Worm (Caenorhabditis elegans) whole organism, L2 larva: ENCODE data around the gene C26G2.2.

ENCODE experiments used
- C34F6.9 ChIP-seq: fragments of 150-350 bp; optimal IDR thresholded peaks from 2 replicates; lab custom pipeline; 2014; ENCODE audit warnings: missing biosample characterization, missing genetic modification characterization
- F13H6.1 ChIP-seq: sonication (generic microtip); optimal IDR thresholded peaks from 2 replicates; lab custom pipeline; 2016; ENCODE audit warnings: missing genetic modification characterization, missing compliant biosample characterization
- R02D3.7 ChIP-seq: fragments of 150-350 bp; optimal IDR thresholded peaks from 2 replicates; lab custom pipeline; 2014; ENCODE audit warnings: missing biosample characterization, missing genetic modification characterization
- alr-1 ChIP-seq: fragments of 150-350 bp; optimal IDR thresholded peaks from 2 replicates; lab custom pipeline; 2014; ENCODE audit warnings: missing biosample characterization, missing genetic modification characterization
- aly-2 ChIP-seq: fragments of 150-350 bp; optimal IDR thresholded peaks from 2 replicates; lab custom pipeline; 2014; ENCODE audit warnings: missing biosample characterization, missing genetic modification characterization
- blmp-1 ChIP-seq: sonication (generic microtip); optimal IDR thresholded peaks from 2 replicates; lab custom pipeline; 2017; ENCODE audit warnings: missing genetic modification characterization, mild to moderate bottlenecking, missing compliant biosample characterization, antibody characterized with exemption, moderate library complexity; ENCODE audit not compliant: insufficient read depth
- ceh-82 ChIP-seq: fragments of 150-350 bp; optimal IDR thresholded peaks from 2 replicates; lab custom pipeline; 2014; ENCODE audit warnings: missing biosample characterization, missing genetic modification characterization
- crh-2 ChIP-seq: sonication (generic microtip); optimal IDR thresholded peaks from 2 replicates; lab custom pipeline; 2017; ENCODE audit warnings: missing biosample characterization, missing genetic modification characterization
- dmd-4 ChIP-seq: sonication (generic microtip); optimal IDR thresholded peaks from 2 replicates; lab custom pipeline; 2017; ENCODE audit warnings: missing biosample characterization, missing genetic modification characterization
- egl-27 ChIP-seq: sonication (generic microtip); optimal IDR thresholded peaks from 3 replicates; lab custom pipeline; 2017; ENCODE audit warnings: missing biosample characterization, missing genetic modification reagents, missing genetic modification characterization
- elt-1 ChIP-seq: fragments of 150-350 bp; optimal IDR thresholded peaks from 2 replicates; lab custom pipeline; 2014; ENCODE audit warnings: missing biosample characterization, missing genetic modification characterization
- elt-3 ChIP-seq: sonication (generic microtip); optimal IDR thresholded peaks from 2 replicates; lab custom pipeline; 2017; ENCODE audit warnings: missing biosample characterization, missing genetic modification characterization
- fos-1 ChIP-seq: fragments of 150-350 bp; optimal IDR thresholded peaks from 2 replicates; lab custom pipeline; 2014; ENCODE audit warnings: missing biosample characterization, missing genetic modification characterization
- gmeb-1 ChIP-seq: fragments of 150-350 bp; optimal IDR thresholded peaks from 2 replicates; lab custom pipeline; 2014; ENCODE audit warnings: missing biosample characterization, missing genetic modification characterization
- lin-13 ChIP-seq: fragments of 150-350 bp; optimal IDR thresholded peaks from 2 replicates; lab custom pipeline; 2014; ENCODE audit warnings: missing biosample characterization, missing genetic modification reagents, missing genetic modification characterization
- lsy-2 ChIP-seq, 2 experiments: fragments of 150-350 bp in 1 of 2; sonication (generic microtip) in 1 of 2; optimal IDR thresholded peaks; 2 replicates each; lab custom pipeline; 2014 to 2017; ENCODE audit warnings: missing biosample characterization in 2 of 2, missing genetic modification characterization in 2 of 2
- mab-5 ChIP-seq: fragments of 150-350 bp; optimal IDR thresholded peaks from 2 replicates; lab custom pipeline; 2014; ENCODE audit warnings: missing biosample characterization, missing genetic modification characterization
- mbf-1 ChIP-seq: sonication (generic microtip); optimal IDR thresholded peaks from 2 replicates; lab custom pipeline; 2017; ENCODE audit warnings: missing biosample characterization, missing genetic modification characterization
- mdl-1 ChIP-seq, 2 experiments: fragments of 150-350 bp in 1 of 2; sonication (generic microtip) in 1 of 2; optimal IDR thresholded peaks; 2 replicates each; lab custom pipeline; 2017; ENCODE audit warnings: missing biosample characterization in 2 of 2, missing genetic modification characterization in 2 of 2
- nhr-10 ChIP-seq: sonication (generic microtip); optimal IDR thresholded peaks from 2 replicates; lab custom pipeline; 2017; ENCODE audit warnings: missing biosample characterization, missing genetic modification characterization
- nhr-11 ChIP-seq: fragments of 150-350 bp; optimal IDR thresholded peaks from 2 replicates; lab custom pipeline; 2014; ENCODE audit warnings: missing biosample characterization, missing genetic modification characterization
- nhr-12 ChIP-seq: fragments of 150-350 bp; optimal IDR thresholded peaks from 2 replicates; lab custom pipeline; 2014; ENCODE audit warnings: missing biosample characterization, missing genetic modification characterization
- nhr-129 ChIP-seq: fragments of 150-350 bp; optimal IDR thresholded peaks from 2 replicates; lab custom pipeline; 2014; ENCODE audit warnings: missing biosample characterization, missing genetic modification characterization
- nhr-21 ChIP-seq: fragments of 150-350 bp; optimal IDR thresholded peaks from 2 replicates; lab custom pipeline; 2014; ENCODE audit warnings: missing biosample characterization, missing genetic modification characterization
- nhr-23 ChIP-seq: fragments of 150-350 bp; optimal IDR thresholded peaks from 2 replicates; lab custom pipeline; 2014; ENCODE audit warnings: missing biosample characterization, missing genetic modification reagents, missing genetic modification characterization
- nhr-237 ChIP-seq: fragments of 150-350 bp; optimal IDR thresholded peaks from 2 replicates; lab custom pipeline; 2014; ENCODE audit warnings: missing biosample characterization, missing genetic modification characterization
- nhr-25 ChIP-seq: fragments of 150-350 bp; sonication (generic microtip); optimal IDR thresholded peaks from 3 replicates; lab custom pipeline; 2014; ENCODE audit warnings: missing biosample characterization, missing genetic modification characterization
- nhr-6 ChIP-seq: fragments of 150-350 bp; optimal IDR thresholded peaks from 2 replicates; lab custom pipeline; 2014; ENCODE audit warnings: missing biosample characterization, missing genetic modification characterization
- nhr-77 ChIP-seq: fragments of 150-350 bp; optimal IDR thresholded peaks from 2 replicates; lab custom pipeline; 2014; ENCODE audit warnings: missing biosample characterization, missing genetic modification characterization
- peb-1 ChIP-seq: fragments of 150-350 bp; optimal IDR thresholded peaks from 2 replicates; lab custom pipeline; 2014; ENCODE audit warnings: missing biosample characterization, missing genetic modification characterization
- sem-4 ChIP-seq: fragments of 150-350 bp; optimal IDR thresholded peaks from 2 replicates; lab custom pipeline; 2014; ENCODE audit warnings: missing biosample characterization, missing genetic modification reagents, missing genetic modification characterization
- skn-1 ChIP-seq: sonication (generic microtip); optimal IDR thresholded peaks from 2 replicates; lab custom pipeline; 2017; ENCODE audit warnings: missing biosample characterization, missing genetic modification characterization
- sma-3 ChIP-seq: sonication (generic microtip); optimal IDR thresholded peaks from 2 replicates; lab custom pipeline; 2016; ENCODE audit warnings: missing genetic modification reagents, missing genetic modification characterization, missing compliant biosample characterization
- sma-9 ChIP-seq, 2 experiments: fragments of 150-350 bp in 1 of 2; sonication (generic microtip) in 1 of 2; optimal IDR thresholded peaks; 2 replicates each; lab custom pipeline; 2014 to 2016; ENCODE audit warnings: missing genetic modification characterization in 2 of 2, mild to moderate bottlenecking in 1 of 2, missing biosample characterization in 1 of 2, missing compliant biosample characterization in 1 of 2, missing genetic modification reagents in 1 of 2, moderate library complexity in 1 of 2
- snpc-4 ChIP-seq: fragments of 150-350 bp; optimal IDR thresholded peaks from 2 replicates; lab custom pipeline; 2014; ENCODE audit warnings: missing biosample characterization, missing genetic modification characterization
- unc-39 ChIP-seq: fragments of 150-350 bp; optimal IDR thresholded peaks from 2 replicates; lab custom pipeline; 2014; ENCODE audit warnings: missing biosample characterization, missing genetic modification characterization
- unc-55 ChIP-seq: fragments of 150-350 bp; sonication (generic microtip); optimal IDR thresholded peaks from 3 replicates; lab custom pipeline; 2014; ENCODE audit warnings: missing biosample characterization, missing genetic modification reagents, missing genetic modification characterization
- unc-62 ChIP-seq: fragments of 150-350 bp; optimal IDR thresholded peaks from 2 replicates; lab custom pipeline; 2014; ENCODE audit warnings: missing biosample characterization, missing genetic modification reagents, missing genetic modification characterization
- zag-1 ChIP-seq: fragments of 150-350 bp; optimal IDR thresholded peaks from 2 replicates; lab custom pipeline; 2014; ENCODE audit warnings: missing biosample characterization, missing genetic modification characterization
- ztf-1 ChIP-seq: fragments of 200-800 bp; sonication (Bioruptor generic); conservative IDR thresholded peaks from 2 replicates; pipeline ENCODE4 v1.3.6; 2022; ENCODE audit warnings: missing genetic modification characterization, missing compliant biosample characterization
- ztf-4 ChIP-seq: fragments of 150-350 bp; optimal IDR thresholded peaks from 2 replicates; lab custom pipeline; 2014; ENCODE audit warnings: missing biosample characterization, missing genetic modification characterization

Gene C26G2.2

DNA sequence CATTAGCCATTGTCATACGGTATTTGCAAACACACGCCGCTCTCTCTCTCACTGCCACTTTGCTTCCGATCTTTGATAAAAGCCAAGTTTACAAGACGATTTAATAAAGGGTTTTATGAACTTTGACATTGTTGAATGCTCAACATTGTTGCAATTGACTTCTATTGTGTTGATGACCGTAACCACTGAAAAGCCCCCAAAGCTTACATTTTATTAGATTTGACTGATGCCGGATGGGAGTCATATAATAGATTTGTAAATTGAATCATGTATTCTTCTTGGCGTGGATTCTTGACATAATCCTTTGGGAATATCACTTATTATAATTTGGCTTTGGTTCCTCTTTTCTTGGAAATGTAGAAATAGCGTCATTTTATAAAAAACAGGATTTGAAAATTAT is 31.8 kb downstream of the C26G2.2 start:
- TF ChIP-seq nhr-237 (tag; lab: Kevin White, UChicago) (no peak), nhr-21 (tag; lab: Kevin White, UChicago) (no peak), dmd-4 (tag; lab: Kevin White, UChicago) (no peak), lsy-2 (tag; optimal IDR thresholded peaks at IDR 0.05; lab: Kevin White, UChicago) (no peak), fos-1 (tag; lab: Kevin White, UChicago) (no peak), sem-4 (tag; lab: Kevin White, UChicago) (no peak), elt-3 (tag; lab: Kevin White, UChicago) (no peak)
- TF ChIP-seq, all 48 proteins: peak for 0

DNA sequence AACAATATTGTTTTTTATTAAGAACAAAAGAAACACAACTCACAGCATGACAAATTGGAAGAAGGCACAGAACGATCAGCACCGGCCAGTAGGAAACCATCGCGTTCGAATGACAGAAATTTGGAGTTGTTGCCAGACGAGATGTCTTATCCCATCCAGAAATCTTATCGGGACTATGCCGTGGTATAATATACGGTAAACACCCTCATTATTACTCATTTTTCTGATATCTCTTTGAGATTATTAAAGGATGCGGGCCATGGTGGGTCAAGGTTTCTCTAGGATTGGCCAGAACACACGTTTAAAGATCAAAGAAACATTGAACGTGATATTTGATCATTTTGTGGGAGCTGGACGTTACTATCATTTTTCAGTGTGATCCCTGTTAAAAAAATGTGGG is 35.7 kb downstream of the C26G2.2 start, which contains the start of gene hch-1:
hch-1 (minus strand) TSS at position 112 of the 400 bp plus-strand sequence.
- TF ChIP-seq aly-2 (no peak), nhr-25 (tag; lab: Kevin White, UChicago) (no peak), dmd-4 (tag; lab: Kevin White, UChicago) (no peak), ztf-4 (tag; lab: Kevin White, UChicago) (no peak), nhr-21 (tag; lab: Kevin White, UChicago) (no peak), skn-1 (no peak), nhr-237 (tag; lab: Kevin White, UChicago) (no peak), alr-1 (no peak), crh-2 (tag; lab: Kevin White, UChicago) (no peak), egl-27 (tag; lab: Kevin White, UChicago) (no peak), lsy-2 (tag; optimal IDR thresholded peaks at IDR 0.05; lab: Kevin White, UChicago) (no peak), sma-9 (GFP tag; optimal IDR thresholded peaks at IDR 0.05; lab: Kevin White, UChicago) (no peak), sma-9 (tag; optimal IDR thresholded peaks at IDR 0.05; lab: Kevin White, UChicago) (no peak), nhr-11 (no peak), sem-4 (tag; lab: Kevin White, UChicago) (no peak), elt-3 (tag; lab: Kevin White, UChicago) (no peak)

DNA sequence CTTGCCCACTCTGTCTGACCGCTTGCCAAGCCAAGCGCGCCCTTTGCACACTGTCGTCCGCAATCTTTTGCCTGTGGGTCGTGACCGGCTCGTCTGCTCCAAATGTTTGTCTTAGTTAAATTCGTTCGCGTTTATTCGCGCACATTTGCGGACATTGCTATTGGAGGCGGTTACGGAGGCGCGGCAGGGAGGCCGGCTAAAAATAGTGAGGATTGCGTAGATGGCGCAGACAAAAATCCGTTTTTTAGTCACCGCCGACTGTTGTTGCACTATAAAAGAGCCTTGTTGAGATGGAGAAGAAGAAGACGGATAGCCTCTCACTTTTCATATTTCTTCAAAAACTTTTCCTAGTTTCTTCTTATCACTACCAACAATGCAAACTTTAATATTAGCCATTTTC is 37.4 kb downstream of the C26G2.2 start, which contains the start of gene F40E10.5:
F40E10.5 (plus strand) TSS at position 301 of the 400 bp plus-strand sequence.
- TF ChIP-seq mbf-1 (no peak), nhr-6 (tag; lab: Kevin White, UChicago) (no peak), sma-3 (GFP tag; lab: Kevin White, UChicago) (no peak), mab-5 (tag; lab: Kevin White, UChicago) (no peak), fos-1 (tag; lab: Kevin White, UChicago) (no peak), unc-39 (tag; lab: Kevin White, UChicago) (no peak), egl-27 (tag; lab: Kevin White, UChicago) (no peak), nhr-77 (no peak), dmd-4 (tag; lab: Kevin White, UChicago) (no peak), unc-55 (GFP tag; lab: Kevin White, UChicago) (no peak), ztf-1 (no peak), gmeb-1 (no peak), nhr-10 (tag; lab: Kevin White, UChicago) (no peak), zag-1 (tag; lab: Kevin White, UChicago) (no peak), peb-1 (no peak), unc-62 (GFP tag; lab: Kevin White, UChicago) (no peak), nhr-12 (tag; lab: Kevin White, UChicago) (no peak), nhr-25 (tag; lab: Kevin White, UChicago) (no peak), lin-13 (GFP tag; lab: Kevin White, UChicago) (no peak), ceh-82 (no peak)

DNA sequence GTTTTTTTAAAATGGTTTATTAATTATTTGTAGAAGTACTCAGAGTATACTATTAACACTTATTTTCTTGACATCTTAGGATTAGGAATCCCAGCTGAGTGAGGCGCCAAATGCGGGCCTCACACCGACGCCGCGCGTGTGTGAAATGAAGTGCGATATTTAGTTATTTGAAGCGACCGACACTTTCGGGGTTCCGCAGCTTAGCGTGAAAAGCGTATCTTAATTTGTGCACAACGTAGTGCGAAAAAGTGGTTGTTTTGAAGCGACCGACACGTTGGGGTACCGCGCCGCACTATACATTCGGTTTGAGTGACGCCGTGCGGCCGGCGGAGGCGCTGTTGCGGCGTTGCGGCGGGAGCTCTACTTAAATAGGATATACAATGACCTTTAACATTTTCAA is 40.8 kb downstream of the C26G2.2 start:
- TF ChIP-seq nhr-25 (tag; lab: Kevin White, UChicago) (no peak), snpc-4 (peak; percentile 31)
- TF ChIP-seq, all 48 proteins: peak for 1

DNA sequence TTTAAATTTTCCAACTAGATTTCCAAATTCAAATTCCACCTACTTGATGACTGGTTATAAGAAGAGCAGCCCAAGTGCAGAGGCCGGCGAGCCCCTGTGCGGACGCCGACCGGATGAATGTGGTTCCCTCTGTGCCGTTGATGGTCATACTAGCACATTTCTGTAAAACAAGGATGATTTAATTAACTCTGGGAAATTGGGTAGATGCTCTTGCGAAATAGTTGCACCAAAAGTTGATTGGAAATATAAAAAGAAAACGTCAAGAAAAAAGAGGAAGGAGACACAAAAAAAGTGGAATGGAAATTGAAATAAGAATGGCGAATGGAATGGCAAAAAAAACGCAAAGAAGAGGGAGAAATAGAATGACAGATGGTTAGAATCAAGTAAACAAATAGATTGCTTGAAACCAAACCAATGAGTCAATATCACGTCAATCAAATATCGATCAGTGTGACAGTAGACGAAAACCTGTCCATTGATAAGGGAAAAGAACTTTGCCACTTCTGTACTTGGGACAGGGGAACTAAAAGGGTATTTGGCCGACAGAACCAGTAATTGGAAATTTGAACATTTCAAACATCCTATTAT is 42.7 kb downstream of the C26G2.2 start, which contains the start of gene tmem-184:
tmem-184 (minus strand) TSS at position 164 of the 588 bp plus-strand sequence.
- TF ChIP-seq lin-13 (GFP tag; lab: Kevin White, UChicago) (no peak), nhr-11 (no peak), nhr-77 (no peak), ceh-82 (no peak), blmp-1 (tag; lab: Kevin White, UChicago) (no peak), R02D3.7 (tag; lab: Kevin White, UChicago) (no peak), sma-9 (GFP tag; optimal IDR thresholded peaks at IDR 0.05; lab: Kevin White, UChicago) (peak; percentile 70), sma-9 (tag; optimal IDR thresholded peaks at IDR 0.05; lab: Kevin White, UChicago) (no peak), peb-1 (no peak), snpc-4 (no peak), skn-1 (no peak), nhr-25 (tag; lab: Kevin White, UChicago) (no peak), nhr-129 (tag; lab: Kevin White, UChicago) (peak; percentile 29), crh-2 (tag; lab: Kevin White, UChicago) (peak; percentile 66), nhr-23 (tag; lab: Kevin White, UChicago) (no peak), nhr-21 (tag; lab: Kevin White, UChicago) (peak; percentile 0), sem-4 (tag; lab: Kevin White, UChicago) (no peak), F13H6.1 (tag; lab: Kevin White, UChicago) (peak; percentile 7), zag-1 (tag; lab: Kevin White, UChicago) (no peak), unc-62 (GFP tag; lab: Kevin White, UChicago) (no peak), unc-55 (GFP tag; lab: Kevin White, UChicago) (no peak), mdl-1 (tag; optimal IDR thresholded peaks at IDR 0.05; lab: Kevin White, UChicago) (no peak), unc-39 (tag; lab: Kevin White, UChicago) (no peak), C34F6.9 (tag; lab: Kevin White, UChicago) (peak; percentile 22), ztf-1 (no peak), elt-1 (no peak)
